Fruit fly (Drosophila melanogaster) whole organism, embryonic: ENCODE data around the gene CG12321.

Source experiments
- Ada2b ChIP-seq: fragments of 200-800 bp; sonication (Bioruptor generic); IDR thresholded peaks from 2 replicates; pipeline ENCODE4 v1.3.6; 2022; ENCODE audit warnings: missing biosample characterization, missing genetic modification characterization
- CG10979 ChIP-seq: fragments of 200-800 bp; sonication (Bioruptor generic); optimal IDR thresholded peaks from 2 replicates; lab custom pipeline; 2018; ENCODE audit warnings: missing biosample characterization, mild to moderate bottlenecking, missing genetic modification characterization, moderate library complexity
- CG12219 ChIP-seq: fragments of 200-800 bp; sonication (Bioruptor generic); optimal IDR thresholded peaks from 3 replicates; lab custom pipeline; 2018; ENCODE audit warnings: missing biosample characterization, mild to moderate bottlenecking, missing genetic modification characterization
- CG12391 ChIP-seq: fragments of 200-800 bp; sonication (Bioruptor generic); optimal IDR thresholded peaks from 3 replicates; lab custom pipeline; 2018; ENCODE audit warnings: missing biosample characterization, mild to moderate bottlenecking, missing genetic modification characterization, moderate library complexity
- CG12659 ChIP-seq: fragments of 200-800 bp; sonication (Bioruptor generic); optimal IDR thresholded peaks from 3 replicates; lab custom pipeline; 2017; ENCODE audit warnings: mild to moderate bottlenecking, missing biosample characterization, missing genetic modification reagents, missing genetic modification characterization
- CG13287 ChIP-seq: fragments of 200-800 bp; sonication (Bioruptor generic); IDR thresholded peaks from 2 replicates; pipeline ENCODE4 v1.3.6; 2022; ENCODE audit warnings: missing biosample characterization, missing genetic modification characterization; ENCODE audit not compliant: partially characterized antibody
- CG14014 ChIP-seq: fragments of 200-800 bp; sonication (Bioruptor generic); IDR thresholded peaks from 2 replicates; pipeline ENCODE4 v1.3.6; 2022; ENCODE audit warnings: missing biosample characterization, missing genetic modification characterization
- CG15011 ChIP-seq: fragments of 200-800 bp; sonication (Bioruptor generic); optimal IDR thresholded peaks from 3 replicates; lab custom pipeline; 2018; ENCODE audit warnings: missing biosample characterization, mild to moderate bottlenecking, missing genetic modification characterization
- CG16813 ChIP-seq: fragments of 200-800 bp; sonication (Bioruptor generic); IDR thresholded peaks from 3 replicates; pipeline ENCODE4 v1.3.6; 2022; ENCODE audit warnings: missing biosample characterization, missing genetic modification characterization; ENCODE audit not compliant: partially characterized antibody
- CG18011 ChIP-seq: fragments of 200-800 bp; sonication (Bioruptor generic); optimal IDR thresholded peaks from 2 replicates; lab custom pipeline; 2017; ENCODE audit warnings: missing biosample characterization, missing genetic modification characterization, mild to moderate bottlenecking, moderate library complexity, missing genotype
- CG18262 ChIP-seq: fragments of 200-800 bp; optimal IDR thresholded peaks from 3 replicates; lab custom pipeline; 2019; ENCODE audit warnings: missing biosample characterization, mild to moderate bottlenecking, missing genetic modification characterization, moderate library complexity
- CG1832 ChIP-seq: fragments of 200-800 bp; sonication (Bioruptor generic); optimal IDR thresholded peaks from 2 replicates; lab custom pipeline; 2017; ENCODE audit warnings: missing biosample characterization, mild to moderate bottlenecking, missing genetic modification characterization, inconsistent platforms
- CG31388 ChIP-seq: fragments of 200-800 bp; sonication (Bioruptor generic); optimal IDR thresholded peaks from 2 replicates; lab custom pipeline; 2016; ENCODE audit warnings: missing biosample characterization, missing genetic modification characterization
- CG32767 ChIP-seq: fragments of 200-800 bp; sonication (Bioruptor generic); IDR thresholded peaks from 2 replicates; pipeline ENCODE4 v1.3.6; 2022; ENCODE audit warnings: missing biosample characterization, missing genetic modification characterization
- CG3995 ChIP-seq: fragments of 200-800 bp; sonication (Bioruptor generic); optimal IDR thresholded peaks from 3 replicates; lab custom pipeline; 2016; ENCODE audit warnings: missing biosample characterization, missing genetic modification characterization
- CG42726 ChIP-seq: fragments of 200-800 bp; sonication (Bioruptor generic); IDR thresholded peaks from 2 replicates; pipeline ENCODE4 v1.3.6; 2022; ENCODE audit warnings: missing biosample characterization, missing genetic modification characterization; ENCODE audit not compliant: partially characterized antibody
- CG4424 ChIP-seq: fragments of 200-800 bp; sonication (Bioruptor generic); optimal IDR thresholded peaks from 3 replicates; lab custom pipeline; 2016; ENCODE audit warnings: missing biosample characterization, missing genetic modification characterization
- CG5180 ChIP-seq: fragments of 200-800 bp; sonication (Bioruptor generic); optimal IDR thresholded peaks from 3 replicates; lab custom pipeline; 2017; ENCODE audit warnings: missing biosample characterization, missing genetic modification characterization, mild to moderate bottlenecking, moderate library complexity, missing genetic modification reagents
- CG6791 ChIP-seq: fragments of 200-800 bp; sonication (Bioruptor generic); IDR thresholded peaks from 3 replicates; pipeline ENCODE4 v1.3.6; 2022; ENCODE audit warnings: missing biosample characterization, missing genetic modification characterization; ENCODE audit not compliant: partially characterized antibody
- CG7786 ChIP-seq: fragments of 200-800 bp; sonication (Bioruptor generic); optimal IDR thresholded peaks from 2 replicates; lab custom pipeline; 2016; ENCODE audit warnings: missing biosample characterization, missing genetic modification characterization
- CG8089 ChIP-seq: fragments of 200-800 bp; sonication (Bioruptor generic); optimal IDR thresholded peaks from 3 replicates; lab custom pipeline; 2016; ENCODE audit warnings: missing biosample characterization, missing genetic modification characterization
- CG9215 ChIP-seq: fragments of 200-800 bp; sonication (Bioruptor generic); IDR thresholded peaks from 2 replicates; pipeline ENCODE4 v1.3.6; 2022; ENCODE audit warnings: missing biosample characterization, missing genetic modification characterization
- Dp ChIP-seq: fragments of 200-800 bp; sonication (Bioruptor generic); optimal IDR thresholded peaks from 2 replicates; lab custom pipeline; 2018; ENCODE audit warnings: missing biosample characterization, mild to moderate bottlenecking, missing genetic modification characterization, moderate library complexity
- Ets97D ChIP-seq: fragments of 200-800 bp; sonication (Bioruptor generic); optimal IDR thresholded peaks from 3 replicates; lab custom pipeline; 2016; ENCODE audit warnings: missing biosample characterization, missing genetic modification characterization
- Fer2 ChIP-seq: fragments of 200-800 bp; sonication (Bioruptor generic); optimal IDR thresholded peaks from 2 replicates; lab custom pipeline; 2018; ENCODE audit warnings: missing biosample characterization, mild to moderate bottlenecking, missing genetic modification characterization, moderate library complexity
- Hand ChIP-seq: fragments of 200-800 bp; sonication (Bioruptor generic); optimal IDR thresholded peaks from 2 replicates; lab custom pipeline; 2017; ENCODE audit warnings: mild to moderate bottlenecking, missing biosample characterization, missing genetic modification reagents, missing genetic modification characterization
- Hmr ChIP-seq: fragments of 200-800 bp; sonication (Bioruptor generic); optimal IDR thresholded peaks from 3 replicates; lab custom pipeline; 2017; ENCODE audit warnings: mild to moderate bottlenecking, missing biosample characterization, missing genetic modification reagents, missing genetic modification characterization
- MBD-R2 ChIP-seq: fragments of 200-800 bp; sonication (Bioruptor generic); IDR thresholded peaks from 2 replicates; pipeline ENCODE4 v1.3.6; 2022; ENCODE audit warnings: missing biosample characterization, missing genetic modification characterization
- Meics ChIP-seq: fragments of 200-800 bp; sonication (Bioruptor generic); optimal IDR thresholded peaks from 2 replicates; lab custom pipeline; 2017; ENCODE audit warnings: missing biosample characterization, mild to moderate bottlenecking, missing genetic modification characterization
- Rfx ChIP-seq: fragments of 200-800 bp; sonication (Bioruptor generic); IDR thresholded peaks from 2 replicates; pipeline ENCODE4 v1.3.6; 2022; ENCODE audit warnings: missing biosample characterization, missing genetic modification characterization
- Sry-δ ChIP-seq: fragments of 200-800 bp; sonication (Bioruptor generic); optimal IDR thresholded peaks from 2 replicates; lab custom pipeline; 2016; ENCODE audit warnings: missing biosample characterization, missing genetic modification characterization
- ara ChIP-seq: fragments of 200-800 bp; sonication (Bioruptor generic); IDR thresholded peaks from 2 replicates; pipeline ENCODE4 v1.3.6; 2022; ENCODE audit warnings: missing biosample characterization, missing genetic modification characterization
- az2 ChIP-seq: fragments of 200-800 bp; sonication (Bioruptor generic); optimal IDR thresholded peaks from 3 replicates; lab custom pipeline; 2016; ENCODE audit warnings: missing biosample characterization, missing genetic modification characterization
- dimm ChIP-seq: fragments of 200-800 bp; sonication (Bioruptor generic); IDR thresholded peaks from 2 replicates; pipeline ENCODE4 v1.3.6; 2022; ENCODE audit warnings: missing biosample characterization, missing genetic modification characterization
- dpn ChIP-seq, 2 experiments: fragments of 200-800 bp; sonication (Bioruptor generic); optimal IDR thresholded peaks; 3 replicates each; lab custom pipeline; 2016; ENCODE audit warnings: missing biosample characterization in 2 of 2, missing genetic modification characterization in 2 of 2
- fd64A ChIP-seq: fragments of 200-800 bp; sonication (Bioruptor generic); optimal IDR thresholded peaks from 3 replicates; lab custom pipeline; 2018; ENCODE audit warnings: missing biosample characterization, mild to moderate bottlenecking, missing genetic modification characterization
- fu2 ChIP-seq: fragments of 200-800 bp; sonication (Bioruptor generic); optimal IDR thresholded peaks from 2 replicates; lab custom pipeline; 2016; ENCODE audit warnings: missing biosample characterization, missing genetic modification characterization
- gce ChIP-seq: fragments of 200-800 bp; sonication (Bioruptor generic); IDR thresholded peaks from 3 replicates; pipeline ENCODE4 v1.3.6; 2022; ENCODE audit warnings: missing biosample characterization, missing genetic modification characterization
- jigr1 ChIP-seq: fragments of 200-800 bp; sonication (Bioruptor generic); IDR thresholded peaks from 3 replicates; pipeline ENCODE4 v1.3.6; 2022; ENCODE audit warnings: missing biosample characterization, missing genetic modification characterization
- lola ChIP-seq, 3 experiments: fragments of >200 bp in 2 of 3; fragments of 200-800 bp in 1 of 3; sonication (Bioruptor generic) in 1 of 3; optimal IDR thresholded peaks; 2 replicates each; lab custom pipeline; 2017 to 2019; ENCODE audit warnings: missing biosample characterization in 3 of 3, missing genetic modification characterization in 3 of 3, mild to moderate bottlenecking in 1 of 3, moderate library complexity in 1 of 3
- maf-S ChIP-seq: fragments of 200-800 bp; sonication (Bioruptor generic); optimal IDR thresholded peaks from 2 replicates; lab custom pipeline; 2016; ENCODE audit warnings: missing biosample characterization, missing genetic modification characterization
- nmo ChIP-seq: fragments of 200-800 bp; sonication (Bioruptor generic); optimal IDR thresholded peaks from 2 replicates; lab custom pipeline; 2018; ENCODE audit warnings: missing biosample characterization, mild to moderate bottlenecking, missing genetic modification characterization, moderate library complexity
- otp ChIP-seq: fragments of 200-800 bp; sonication (Bioruptor generic); IDR thresholded peaks from 3 replicates; pipeline ENCODE4, ENCODE4 v1.3.6; 2022; ENCODE audit warnings: missing biosample characterization, missing genetic modification characterization
- pzg ChIP-seq: fragments of 200-800 bp; sonication (Bioruptor generic); optimal IDR thresholded peaks from 3 replicates; lab custom pipeline; 2018; ENCODE audit warnings: missing biosample characterization, mild to moderate bottlenecking, missing genetic modification characterization, moderate library complexity
- sens ChIP-seq: fragments of 200-800 bp; sonication (Bioruptor generic); peaks from one replicate; lab custom pipeline; 2016; ENCODE audit warnings: missing biosample characterization, missing genetic modification characterization
- unc-4 ChIP-seq: fragments of 200-800 bp; sonication (Bioruptor generic); IDR thresholded peaks from 2 replicates; pipeline ENCODE4 v1.3.6; 2022; ENCODE audit warnings: missing biosample characterization, missing genetic modification characterization; ENCODE audit not compliant: partially characterized antibody
- vnd ChIP-seq: fragments of 200-800 bp; sonication (Bioruptor generic); IDR thresholded peaks from 3 replicates; pipeline ENCODE4 v1.3.6; 2022; ENCODE audit warnings: missing biosample characterization, missing genetic modification characterization; ENCODE audit not compliant: partially characterized antibody

The CG12321 gene

DNA sequence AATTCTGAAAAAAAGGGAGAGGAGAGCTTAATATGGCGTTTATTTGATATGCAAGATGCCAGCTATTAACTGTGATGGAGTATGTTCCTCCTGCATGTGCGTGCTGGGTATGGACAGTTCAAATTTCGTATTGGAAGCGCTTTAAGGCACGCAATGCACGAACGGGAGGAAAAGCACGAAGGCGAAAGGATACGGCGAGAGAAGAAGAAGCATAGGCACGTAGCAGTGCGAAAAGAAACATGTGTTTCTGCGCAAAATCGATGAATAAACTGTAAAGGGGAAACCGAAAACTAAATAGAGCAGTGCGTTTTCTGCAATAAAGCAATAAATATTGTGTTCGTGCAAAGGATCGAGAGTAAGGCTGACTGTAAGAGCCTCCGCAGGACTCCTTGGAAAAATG lies 27.4 kb upstream of the CG12321 start, which contains the start of gene CG14314 (continued):
- TF ChIP-seq ara (GFP tag; lab: Robert Waterston, UW) (0 out of 2 replicates have a peak, but pooled peaks have one; percentile 12), CG3995 (GFP tag; lab: Kevin White, UChicago) (no peak), MBD-R2 (GFP tag; lab: Robert Waterston, UW) (0 out of 2 replicates have a peak, but pooled peaks have one; percentile 36), Dp (GFP tag; lab: Kevin White, UChicago) (peak; percentile 36)

DNA sequence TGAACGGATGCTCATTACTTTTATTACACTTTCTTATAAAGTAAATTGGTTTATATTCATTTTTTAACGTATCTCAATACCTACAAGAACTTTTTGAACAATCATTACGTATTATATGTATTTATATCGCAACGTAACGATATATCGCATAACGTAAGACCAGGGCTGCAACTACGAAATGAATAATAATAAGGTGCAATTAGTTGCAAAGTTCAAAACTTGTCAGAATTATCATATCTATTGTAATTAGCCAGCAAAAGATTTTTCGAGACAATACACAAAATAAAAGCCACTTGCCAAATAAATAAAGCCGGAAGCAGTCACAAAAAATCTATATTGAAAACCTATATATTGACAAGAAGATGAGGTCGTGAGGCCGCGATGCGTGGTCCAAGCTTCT lies 26.8 kb upstream of the CG12321 start:
- TF ChIP-seq Rfx (peak; percentile 54), CG32767 (peak; percentile 33; the same call in 1 of the 2 replicates), CG5180 (GFP tag; lab: Kevin White, UChicago) (no peak), Hand (no peak), dpn (GFP tag; optimal IDR thresholded peaks at IDR 0.05; lab: Kevin White, UChicago) (peak; percentile 47 to 50), Sry-δ (peak; percentile 74), dimm (GFP tag; lab: Robert Waterston, UW) (no peak), CG1832 (no peak), CG14014 (GFP tag; lab: Robert Waterston, UW) (peak; percentile 48; the same call in 1 of the 2 replicates), fd64A (GFP tag; lab: Kevin White, UChicago) (no peak), Meics (GFP tag; lab: Kevin White, UChicago) (peak; percentile 24), lola (GFP tag; optimal IDR thresholded peaks at IDR 0.05; lab: Kevin White, UChicago) (no peak), sens (peak; percentile 84), CG15011 (GFP tag; lab: Kevin White, UChicago) (no peak), Fer2 (no peak), CG4424 (peak; percentile 37), vnd (peak; percentile 53; the same call in 2 of the 3 replicates), CG9215 (no peak), gce (GFP tag; lab: Robert Waterston, UW) (no peak), CG31388 (no peak), az2 (peak; percentile 35), CG12219 (GFP tag; lab: Kevin White, UChicago) (no peak), CG18011 (GFP tag; lab: Kevin White, UChicago) (no peak), CG13287 (GFP tag; lab: Robert Waterston, UW) (peak; percentile 91), jigr1 (GFP tag; lab: Robert Waterston, UW) (no peak), Hmr (GFP tag; lab: Kevin White, UChicago) (peak; percentile 43), CG18262 (tag; lab: Kevin White, UChicago) (no peak), pzg (GFP tag; lab: Kevin White, UChicago) (peak; percentile 55), CG16813 (GFP tag; lab: Robert Waterston, UW) (peak; percentile 65), Dp (GFP tag; lab: Kevin White, UChicago) (peak; percentile 48), Ada2b (GFP tag; lab: Robert Waterston, UW) (peak; percentile 47; the same call in 1 of the 2 replicates), CG12391 (tag; lab: Kevin White, UChicago) (peak; percentile 41), fu2 (GFP tag; lab: Kevin White, UChicago) (peak; percentile 33), CG7786 (GFP tag; lab: Kevin White, UChicago) (peak; percentile 42), otp (no peak), unc-4 (GFP tag; lab: Robert Waterston, UW) (peak; percentile 87), CG12659 (GFP tag; lab: Kevin White, UChicago) (peak; percentile 39), Ets97D (GFP tag; lab: Kevin White, UChicago) (peak; percentile 50), CG8089 (no peak), nmo (GFP tag; lab: Kevin White, UChicago) (peak; percentile 4), maf-S (GFP tag; lab: Kevin White, UChicago) (no peak), CG42726 (GFP tag; lab: Robert Waterston, UW) (0 out of 2 replicates have a peak, but pooled peaks have one; percentile 44), CG6791 (GFP tag; lab: Robert Waterston, UW) (peak; percentile 67), CG10979 (tag; lab: Kevin White, UChicago) (no peak)
